Worm (Caenorhabditis elegans) whole organism, L2 larva: ENCODE measurements around the gene T25F10.1.

Experiments used
- F13H6.1 ChIP-seq: sonication (generic microtip); optimal IDR thresholded peaks from 2 replicates; lab custom pipeline; 2016; ENCODE audit warnings: missing genetic modification characterization, missing compliant biosample characterization
- R02D3.7 ChIP-seq: fragments of 150-350 bp; optimal IDR thresholded peaks from 2 replicates; lab custom pipeline; 2014; ENCODE audit warnings: missing biosample characterization, missing genetic modification characterization
- Y55F3AM.14 ChIP-seq: fragments of 200-800 bp; sonication (Bioruptor generic); optimal IDR thresholded peaks from 2 replicates; lab custom pipeline; 2018; ENCODE audit warnings: mild to moderate bottlenecking, missing genetic modification characterization, missing compliant biosample characterization
- ZK546.5 ChIP-seq: sonication (generic microtip); optimal IDR thresholded peaks from 2 replicates; lab custom pipeline; 2017; ENCODE audit warnings: missing biosample characterization, missing genetic modification characterization
- alr-1 ChIP-seq: fragments of 150-350 bp; optimal IDR thresholded peaks from 2 replicates; lab custom pipeline; 2014; ENCODE audit warnings: missing biosample characterization, missing genetic modification characterization
- aly-2 ChIP-seq: fragments of 150-350 bp; optimal IDR thresholded peaks from 2 replicates; lab custom pipeline; 2014; ENCODE audit warnings: missing biosample characterization, missing genetic modification characterization
- ama-1 ChIP-seq: fragments of 150-350 bp; optimal IDR thresholded peaks from 2 replicates; lab custom pipeline; 2018; ENCODE audit warnings: inconsistent platforms
- ceh-16 ChIP-seq: fragments of 150-350 bp; optimal IDR thresholded peaks from 2 replicates; lab custom pipeline; 2014; ENCODE audit warnings: missing biosample characterization, missing genetic modification characterization
- crh-2 ChIP-seq: sonication (generic microtip); optimal IDR thresholded peaks from 2 replicates; lab custom pipeline; 2017; ENCODE audit warnings: missing biosample characterization, missing genetic modification characterization
- egl-27 ChIP-seq: sonication (generic microtip); optimal IDR thresholded peaks from 3 replicates; lab custom pipeline; 2017; ENCODE audit warnings: missing biosample characterization, missing genetic modification reagents, missing genetic modification characterization
- elt-3 ChIP-seq: sonication (generic microtip); optimal IDR thresholded peaks from 2 replicates; lab custom pipeline; 2017; ENCODE audit warnings: missing biosample characterization, missing genetic modification characterization
- fos-1 ChIP-seq: fragments of 150-350 bp; optimal IDR thresholded peaks from 2 replicates; lab custom pipeline; 2014; ENCODE audit warnings: missing biosample characterization, missing genetic modification characterization
- gmeb-1 ChIP-seq: fragments of 150-350 bp; optimal IDR thresholded peaks from 2 replicates; lab custom pipeline; 2014; ENCODE audit warnings: missing biosample characterization, missing genetic modification characterization
- lin-11 ChIP-seq: fragments of 150-350 bp; sonication (generic microtip); optimal IDR thresholded peaks from 2 replicates; lab custom pipeline; 2014; ENCODE audit warnings: missing biosample characterization, missing genetic modification characterization, inconsistent platforms, mixed read lengths
- lin-39 ChIP-seq: fragments of 150-350 bp; optimal IDR thresholded peaks from 2 replicates; lab custom pipeline; 2014; ENCODE audit warnings: missing biosample characterization, missing genetic modification reagents, missing genetic modification characterization
- lsy-2 ChIP-seq, 2 experiments: fragments of 150-350 bp in 1 of 2; sonication (generic microtip) in 1 of 2; optimal IDR thresholded peaks; 2 replicates each; lab custom pipeline; 2014 to 2017; ENCODE audit warnings: missing biosample characterization in 2 of 2, missing genetic modification characterization in 2 of 2
- nhr-10 ChIP-seq: sonication (generic microtip); optimal IDR thresholded peaks from 2 replicates; lab custom pipeline; 2017; ENCODE audit warnings: missing biosample characterization, missing genetic modification characterization
- nhr-11 ChIP-seq: fragments of 150-350 bp; optimal IDR thresholded peaks from 2 replicates; lab custom pipeline; 2014; ENCODE audit warnings: missing biosample characterization, missing genetic modification characterization
- nhr-12 ChIP-seq: fragments of 150-350 bp; optimal IDR thresholded peaks from 2 replicates; lab custom pipeline; 2014; ENCODE audit warnings: missing biosample characterization, missing genetic modification characterization
- nhr-129 ChIP-seq: fragments of 150-350 bp; optimal IDR thresholded peaks from 2 replicates; lab custom pipeline; 2014; ENCODE audit warnings: missing biosample characterization, missing genetic modification characterization
- nhr-21 ChIP-seq: fragments of 150-350 bp; optimal IDR thresholded peaks from 2 replicates; lab custom pipeline; 2014; ENCODE audit warnings: missing biosample characterization, missing genetic modification characterization
- nhr-237 ChIP-seq: fragments of 150-350 bp; optimal IDR thresholded peaks from 2 replicates; lab custom pipeline; 2014; ENCODE audit warnings: missing biosample characterization, missing genetic modification characterization
- nhr-77 ChIP-seq: fragments of 150-350 bp; optimal IDR thresholded peaks from 2 replicates; lab custom pipeline; 2014; ENCODE audit warnings: missing biosample characterization, missing genetic modification characterization
- skn-1 ChIP-seq: sonication (generic microtip); optimal IDR thresholded peaks from 2 replicates; lab custom pipeline; 2017; ENCODE audit warnings: missing biosample characterization, missing genetic modification characterization
- sma-9 ChIP-seq, 2 experiments: fragments of 150-350 bp in 1 of 2; sonication (generic microtip) in 1 of 2; optimal IDR thresholded peaks; 2 replicates each; lab custom pipeline; 2014 to 2016; ENCODE audit warnings: missing genetic modification characterization in 2 of 2, mild to moderate bottlenecking in 1 of 2, missing biosample characterization in 1 of 2, missing compliant biosample characterization in 1 of 2, missing genetic modification reagents in 1 of 2, moderate library complexity in 1 of 2
- snpc-4 ChIP-seq: fragments of 150-350 bp; optimal IDR thresholded peaks from 2 replicates; lab custom pipeline; 2014; ENCODE audit warnings: missing biosample characterization, missing genetic modification characterization
- unc-39 ChIP-seq: fragments of 150-350 bp; optimal IDR thresholded peaks from 2 replicates; lab custom pipeline; 2014; ENCODE audit warnings: missing biosample characterization, missing genetic modification characterization
- unc-55 ChIP-seq: fragments of 150-350 bp; sonication (generic microtip); optimal IDR thresholded peaks from 3 replicates; lab custom pipeline; 2014; ENCODE audit warnings: missing biosample characterization, missing genetic modification reagents, missing genetic modification characterization
- ztf-1 ChIP-seq: fragments of 200-800 bp; sonication (Bioruptor generic); conservative IDR thresholded peaks from 2 replicates; pipeline ENCODE4 v1.3.6; 2022; ENCODE audit warnings: missing genetic modification characterization, missing compliant biosample characterization
- ztf-11 ChIP-seq: sonication (generic microtip); optimal IDR thresholded peaks from 2 replicates; lab custom pipeline; 2017; ENCODE audit warnings: missing biosample characterization, missing genetic modification characterization
- ztf-4 ChIP-seq: fragments of 150-350 bp; optimal IDR thresholded peaks from 2 replicates; lab custom pipeline; 2014; ENCODE audit warnings: missing biosample characterization, missing genetic modification characterization

T25F10.1 gene

ce11 chrV:6784853-6785492 lies 16.7 kb downstream of the T25F10.1 start, which contains the start of the genes spn-4 and spe-39 (continued):
- peak; percentile 3 for TF ChIP-seq snpc-4
- TF ChIP-seq ztf-4 (tag; lab: Kevin White, UChicago): no peak
- TF ChIP-seq nhr-77: no peak
- peak; percentile 46 for TF ChIP-seq egl-27 (tag; lab: Kevin White, UChicago)
- no peak for TF ChIP-seq nhr-237 (tag; lab: Kevin White, UChicago)
- TF ChIP-seq unc-39: no peak
- TF ChIP-seq nhr-11 (tag; lab: Kevin White, UChicago): no peak
- no peak for TF ChIP-seq ama-1 (lab: Kevin White, UChicago)

- TF ChIP-seq nhr-11 (tag; lab: Kevin White, UChicago) (no peak), egl-27 (tag; lab: Kevin White, UChicago) (no peak), ztf-1 (GFP tag; lab: Robert Waterston, UW) (no peak)
These were observed 19.7 kb downstream of the T25F10.1 start, which contains the start of gene ZC404.2 for ce11 chrV:6787906-6788430. ZC404.2 (plus strand) TSS chrV:6787952.

- TF ChIP-seq lin-11 (no peak), nhr-237 (tag; lab: Kevin White, UChicago) (no peak), lin-39 (tag; lab: Kevin White, UChicago) (no peak), lsy-2 (tag; optimal IDR thresholded peaks at IDR 0.05; lab: Kevin White, UChicago) (no peak), crh-2 (no peak), ztf-4 (tag; lab: Kevin White, UChicago) (no peak), skn-1 (tag; lab: Kevin White, UChicago) (no peak), nhr-10 (tag; lab: Kevin White, UChicago) (no peak), ZK546.5 (tag; lab: Kevin White, UChicago) (no peak), Y55F3AM.14 (GFP tag; lab: Kevin White, UChicago) (no peak), snpc-4 (no peak), alr-1 (tag; lab: Kevin White, UChicago) (no peak), gmeb-1 (tag; lab: Kevin White, UChicago) (no peak), R02D3.7 (tag; lab: Kevin White, UChicago) (no peak), elt-3 (tag; lab: Kevin White, UChicago) (no peak), sma-9 (GFP tag; optimal IDR thresholded peaks at IDR 0.05; lab: Kevin White, UChicago) (no peak), sma-9 (tag; optimal IDR thresholded peaks at IDR 0.05; lab: Kevin White, UChicago) (no peak), fos-1 (no peak), F13H6.1 (tag; lab: Kevin White, UChicago) (no peak), nhr-21 (tag; lab: Kevin White, UChicago) (no peak)
These were observed 24.3 kb downstream of the T25F10.1 start, which contains the start of gene gck-2 for ce11 chrV:6792565-6792964. gck-2 (minus strand) TSS chrV:6792665.

- peak in 1 of 2 experiments; percentile 27 for TF ChIP-seq lsy-2 (tag; optimal IDR thresholded peaks at IDR 0.05; lab: Kevin White, UChicago)
- no peak for TF ChIP-seq ztf-11 (tag; lab: Kevin White, UChicago)
These were observed 24.7 kb downstream of the T25F10.1 start for ce11 chrV:6792973-6793372.

ce11 chrV:6793744-6794239 lies 25.5 kb downstream of the T25F10.1 start, which contains the start of gene ZC404.1:
ZC404.1 (plus strand) TSS chrV:6794189.
- no peak for TF ChIP-seq egl-27 (tag; lab: Kevin White, UChicago)
- no peak for TF ChIP-seq nhr-237 (tag; lab: Kevin White, UChicago)
- TF ChIP-seq nhr-12 (tag; lab: Kevin White, UChicago): no peak
- no peak for TF ChIP-seq ZK546.5 (tag; lab: Kevin White, UChicago)
- no peak for TF ChIP-seq unc-39
- peak; percentile 38 for TF ChIP-seq unc-55
- TF ChIP-seq aly-2 (tag; lab: Kevin White, UChicago): no peak
- peak; percentile 27 for TF ChIP-seq ceh-16 (tag; lab: Kevin White, UChicago)
- peak; percentile 6 for TF ChIP-seq nhr-129 (tag; lab: Kevin White, UChicago)
- TF ChIP-seq F13H6.1 (tag; lab: Kevin White, UChicago): peak; percentile 34
- peak; percentile 62 for TF ChIP-seq snpc-4
- no peak for TF ChIP-seq ztf-11 (tag; lab: Kevin White, UChicago)
- no peak for TF ChIP-seq lin-39 (tag; lab: Kevin White, UChicago)
- no peak for TF ChIP-seq Y55F3AM.14 (GFP tag; lab: Kevin White, UChicago)
